Worm (Caenorhabditis elegans) whole organism, midembryonic: ENCODE data around the gene F19C6.2.

Experiments
- T22C8.4 ChIP-seq: fragments of 200-800 bp; sonication (Bioruptor generic); IDR thresholded peaks from 2 replicates; pipeline ENCODE4 v1.3.6; 2022; ENCODE audit warnings: missing genetic modification characterization, missing compliant biosample characterization
- cog-1 ChIP-seq: sonication (generic microtip); optimal IDR thresholded peaks from 2 replicates; lab custom pipeline; 2016; ENCODE audit warnings: missing genetic modification characterization, missing compliant biosample characterization
- flt-1 ChIP-seq: fragments of 200-800 bp; sonication (Bioruptor generic); IDR thresholded peaks from 2 replicates; pipeline ENCODE4 v1.3.6; 2022; ENCODE audit warnings: missing genetic modification characterization, missing compliant biosample characterization
- klf-2 ChIP-seq: fragments of 200-800 bp; sonication (Bioruptor generic); conservative IDR thresholded peaks from 2 replicates; pipeline ENCODE4 v1.3.6; 2022; ENCODE audit warnings: missing genetic modification reagents, missing genetic modification characterization, missing compliant biosample characterization
- med-1 ChIP-seq: sonication (generic microtip); optimal IDR thresholded peaks from 2 replicates; lab custom pipeline; 2017; ENCODE audit warnings: missing genetic modification characterization, mild to moderate bottlenecking, missing compliant biosample characterization, antibody characterized with exemption, missing genetic modification reagents; ENCODE audit not compliant: insufficient read depth
- ref-1 ChIP-seq: fragments of 200-800 bp; sonication (Bioruptor generic); conservative IDR thresholded peaks from 2 replicates; pipeline ENCODE4 v1.3.6; 2022; ENCODE audit warnings: missing genetic modification reagents, missing genetic modification characterization, missing compliant biosample characterization
- tab-1 ChIP-seq: fragments of 200-800 bp; sonication (Bioruptor generic); IDR thresholded peaks from 2 replicates; pipeline ENCODE4 v1.3.6; 2022; ENCODE audit warnings: missing genetic modification characterization, missing compliant biosample characterization
- ztf-23 ChIP-seq: fragments of 200-800 bp; sonication (Bioruptor generic); IDR thresholded peaks from 2 replicates; pipeline ENCODE4 v1.3.6; 2022; ENCODE audit warnings: missing genetic modification reagents, missing genetic modification characterization, missing compliant biosample characterization
- ztf-29 ChIP-seq: fragments of 200-800 bp; sonication (Bioruptor generic); IDR thresholded peaks from 2 replicates; pipeline ENCODE4 v1.3.6; 2022; ENCODE audit warnings: missing genetic modification reagents, missing genetic modification characterization, missing compliant biosample characterization

The F19C6.2 gene

DNA sequence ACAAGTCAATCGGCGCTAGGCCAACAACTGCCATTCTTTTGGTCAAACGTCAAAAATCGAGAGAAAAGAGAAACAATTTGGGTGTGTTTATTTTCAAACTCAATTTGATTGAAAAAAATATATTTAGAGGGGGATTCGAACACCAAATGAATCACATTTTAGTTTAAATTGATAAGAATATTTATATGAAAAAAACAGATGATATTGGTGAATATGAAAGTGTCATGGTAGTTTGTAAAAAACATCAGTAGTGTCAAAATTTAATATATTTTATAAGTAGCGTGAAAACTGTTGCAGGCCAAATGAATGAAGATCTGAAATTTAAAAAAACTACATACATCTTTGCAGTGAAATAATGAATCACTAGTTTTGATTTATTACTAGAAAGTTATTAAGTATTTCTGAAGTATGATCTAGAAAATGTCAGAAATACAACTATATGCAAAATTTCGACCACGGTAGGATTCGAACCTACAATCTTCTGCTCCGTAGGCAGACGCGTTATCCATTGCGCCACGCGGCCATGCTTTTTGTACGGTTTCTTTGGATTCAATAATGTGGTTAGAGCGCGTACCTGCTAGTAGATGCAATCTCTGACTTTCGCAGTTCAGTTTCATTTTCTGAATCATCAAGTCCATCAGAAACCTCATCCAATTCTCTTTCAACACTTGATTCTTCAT is 17.4 kb downstream of the F19C6.2 start, which contains the start of gene F19C6.4:
F19C6.4 (minus strand) TSS at position 51 of the 680 bp plus-strand sequence.
- TF ChIP-seq klf-2 (GFP tag; lab: Robert Waterston, UW) (no peak), cog-1 (no peak), ztf-23 (no peak), med-1 (GFP tag; lab: Kevin White, UChicago) (no peak), tab-1 (GFP tag; lab: Robert Waterston, UW) (no peak), ref-1 (no peak), ztf-29 (GFP tag; lab: Robert Waterston, UW) (no peak), flt-1 (GFP tag; lab: Robert Waterston, UW) (no peak), T22C8.4 (GFP tag; lab: Robert Waterston, UW) (no peak)

ce11 chrX:10022016-10022415 is 21.3 kb downstream of the F19C6.2 start, which contains the start of gene F42G10.1:
Gene F42G10.1, minus strand, starts transcription at chrX:10022166.
- TF ChIP-seq klf-2 (GFP tag; lab: Robert Waterston, UW) (no peak), flt-1 (GFP tag; lab: Robert Waterston, UW) (no peak)

DNA sequence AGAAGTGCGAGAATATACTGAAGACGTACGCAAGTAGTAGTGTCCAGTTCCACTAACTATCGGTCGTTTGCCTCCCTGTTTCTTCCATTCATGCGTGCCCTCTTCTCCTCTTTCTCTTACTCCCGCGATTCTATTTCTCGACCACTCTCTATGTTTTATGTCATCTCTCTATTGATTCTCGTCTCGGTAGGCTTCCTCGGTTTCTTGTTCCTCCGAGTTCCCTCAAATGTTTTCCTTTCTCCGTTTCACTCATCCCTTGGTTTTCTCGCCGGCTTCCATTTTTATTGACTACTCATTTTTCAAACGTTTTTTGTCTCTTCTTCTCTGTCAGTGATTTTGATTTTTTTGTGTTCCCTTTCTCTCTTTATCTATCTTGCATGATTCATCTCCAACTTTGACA is 25.6 kb downstream of the F19C6.2 start:
- TF ChIP-seq med-1 (GFP tag; lab: Kevin White, UChicago) = no peak
- TF ChIP-seq ref-1 = no peak
- TF ChIP-seq flt-1 (GFP tag; lab: Robert Waterston, UW) = no peak; the same call in 1 of the 2 replicates

DNA sequence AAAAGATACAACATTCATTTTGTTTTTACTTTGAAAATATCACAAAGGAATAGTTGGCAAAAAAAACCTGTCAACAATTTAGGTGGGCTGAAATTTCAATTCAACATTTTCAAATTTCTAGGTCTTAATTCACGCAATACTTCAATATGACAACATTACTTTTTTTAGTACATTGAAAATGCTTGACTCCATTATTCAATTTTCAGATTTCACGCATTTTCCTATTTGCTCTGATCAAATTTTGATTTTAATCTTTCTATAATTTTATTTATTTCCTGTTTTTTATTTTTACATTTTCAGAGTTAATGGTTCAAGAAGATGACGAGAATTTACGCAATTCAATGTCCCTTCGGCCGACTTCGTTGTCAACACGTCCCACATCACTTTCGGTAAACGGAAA is 26.8 kb downstream of the F19C6.2 start, which contains the start of gene mkk-4:
mkk-4 (plus strand) TSS at position 301 of the 400 bp plus-strand sequence.
- TF ChIP-seq cog-1 (no peak), ztf-29 (GFP tag; lab: Robert Waterston, UW) (no peak), T22C8.4 (GFP tag; lab: Robert Waterston, UW) (no peak), ref-1 (no peak), tab-1 (GFP tag; lab: Robert Waterston, UW) (no peak), flt-1 (GFP tag; lab: Robert Waterston, UW) (no peak), med-1 (GFP tag; lab: Kevin White, UChicago) (no peak), klf-2 (GFP tag; lab: Robert Waterston, UW) (no peak), ztf-23 (no peak)

DNA sequence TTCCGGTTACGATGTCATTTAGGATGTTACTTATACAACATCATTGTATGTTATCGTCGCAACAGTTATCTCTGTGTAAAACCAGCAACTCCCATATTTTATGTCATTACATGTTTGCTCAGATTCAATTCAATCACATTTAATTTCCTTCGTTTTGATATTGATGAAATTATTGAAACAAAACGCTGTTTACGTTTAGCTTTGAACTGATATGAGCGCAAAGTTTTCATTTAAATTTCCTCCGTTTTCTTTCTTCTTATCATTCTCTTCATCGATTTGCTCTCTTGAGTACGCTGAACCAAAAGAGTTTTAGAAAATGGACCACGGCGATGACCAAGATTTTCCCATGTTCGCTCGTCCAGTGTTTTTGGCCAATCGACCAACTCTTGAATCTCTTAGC is 30.1 kb downstream of the F19C6.2 start, which contains the start of gene sek-6:
sek-6 (plus strand) TSS at position 315 of the 400 bp plus-strand sequence.
- no peak for TF ChIP-seq tab-1 (GFP tag; lab: Robert Waterston, UW)
- TF ChIP-seq cog-1 = no peak
- no peak for TF ChIP-seq flt-1 (GFP tag; lab: Robert Waterston, UW)
- TF ChIP-seq med-1 (GFP tag; lab: Kevin White, UChicago) = no peak
- TF ChIP-seq ztf-23 = no peak
- TF ChIP-seq klf-2 (GFP tag; lab: Robert Waterston, UW) = no peak
- TF ChIP-seq ztf-29 (GFP tag; lab: Robert Waterston, UW) = no peak
- no peak for TF ChIP-seq ref-1
- TF ChIP-seq T22C8.4 (GFP tag; lab: Robert Waterston, UW) = no peak

- TF ChIP-seq klf-2 (GFP tag; lab: Robert Waterston, UW) (no peak), T22C8.4 (GFP tag; lab: Robert Waterston, UW) (no peak)
Observed at ce11 chrX:10044473-10044872, 43.7 kb downstream of the F19C6.2 start.

- TF ChIP-seq klf-2 (GFP tag; lab: Robert Waterston, UW) (no peak), ztf-29 (GFP tag; lab: Robert Waterston, UW) (no peak), ztf-23 (no peak), cog-1 (no peak), tab-1 (GFP tag; lab: Robert Waterston, UW) (no peak), T22C8.4 (GFP tag; lab: Robert Waterston, UW) (no peak), flt-1 (GFP tag; lab: Robert Waterston, UW) (no peak), ref-1 (no peak), med-1 (GFP tag; lab: Kevin White, UChicago) (no peak)
Observed at ce11 chrX:10047325-10047724, 46.6 kb downstream of the F19C6.2 start, which contains the start of gene ZC374.2. Gene ZC374.2, minus strand, starts transcription at chrX:10047425.

DNA sequence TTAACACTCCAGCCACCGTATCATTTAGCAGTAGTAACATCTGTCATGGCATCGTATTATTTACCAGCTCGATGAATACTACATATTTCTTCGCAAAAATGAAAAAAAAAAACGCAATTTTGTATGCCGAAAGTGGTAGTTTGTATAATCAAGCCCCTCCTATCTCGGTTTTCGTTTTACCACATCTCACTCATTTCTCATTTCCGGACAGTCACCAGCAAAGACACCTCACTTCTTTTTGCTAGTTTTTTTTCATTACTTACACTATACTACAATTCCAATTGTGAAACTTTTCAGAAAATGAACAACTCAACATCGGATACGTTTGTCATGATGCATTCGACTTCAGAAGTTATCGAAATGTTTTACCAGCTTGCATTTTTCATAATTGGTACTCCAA is 48.4 kb downstream of the F19C6.2 start, which contains the start of gene gnrr-3:
gnrr-3 (plus strand) TSS at position 301 of the 400 bp plus-strand sequence.
- no peak for TF ChIP-seq T22C8.4 (GFP tag; lab: Robert Waterston, UW)
- TF ChIP-seq ztf-29 (GFP tag; lab: Robert Waterston, UW) = no peak
- no peak for TF ChIP-seq tab-1 (GFP tag; lab: Robert Waterston, UW)

DNA sequence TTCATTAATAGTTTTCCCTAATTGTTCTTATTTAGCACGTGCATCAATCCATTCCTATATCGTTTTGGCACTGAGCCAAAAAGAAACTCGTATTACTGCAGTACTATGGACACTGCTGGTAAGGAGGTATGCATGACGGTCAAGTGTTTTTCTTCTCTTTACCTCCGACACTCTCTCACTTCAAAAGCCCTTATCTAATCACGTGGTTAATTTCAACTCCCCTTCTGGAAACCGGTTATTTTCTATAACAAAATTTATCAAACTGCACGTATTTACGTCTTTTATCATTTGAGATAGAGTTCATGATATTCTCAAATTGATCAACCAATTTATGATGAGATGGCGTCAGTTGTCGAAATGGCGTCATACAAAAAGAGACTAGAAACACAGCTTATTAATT is 50.9 kb downstream of the F19C6.2 start:
- TF ChIP-seq med-1 (GFP tag; lab: Kevin White, UChicago) (no peak), T22C8.4 (GFP tag; lab: Robert Waterston, UW) (no peak), ztf-29 (GFP tag; lab: Robert Waterston, UW) (no peak), ref-1 (no peak), ztf-23 (no peak), klf-2 (GFP tag; lab: Robert Waterston, UW) (no peak), flt-1 (GFP tag; lab: Robert Waterston, UW) (no peak), tab-1 (GFP tag; lab: Robert Waterston, UW) (no peak), cog-1 (no peak)

DNA sequence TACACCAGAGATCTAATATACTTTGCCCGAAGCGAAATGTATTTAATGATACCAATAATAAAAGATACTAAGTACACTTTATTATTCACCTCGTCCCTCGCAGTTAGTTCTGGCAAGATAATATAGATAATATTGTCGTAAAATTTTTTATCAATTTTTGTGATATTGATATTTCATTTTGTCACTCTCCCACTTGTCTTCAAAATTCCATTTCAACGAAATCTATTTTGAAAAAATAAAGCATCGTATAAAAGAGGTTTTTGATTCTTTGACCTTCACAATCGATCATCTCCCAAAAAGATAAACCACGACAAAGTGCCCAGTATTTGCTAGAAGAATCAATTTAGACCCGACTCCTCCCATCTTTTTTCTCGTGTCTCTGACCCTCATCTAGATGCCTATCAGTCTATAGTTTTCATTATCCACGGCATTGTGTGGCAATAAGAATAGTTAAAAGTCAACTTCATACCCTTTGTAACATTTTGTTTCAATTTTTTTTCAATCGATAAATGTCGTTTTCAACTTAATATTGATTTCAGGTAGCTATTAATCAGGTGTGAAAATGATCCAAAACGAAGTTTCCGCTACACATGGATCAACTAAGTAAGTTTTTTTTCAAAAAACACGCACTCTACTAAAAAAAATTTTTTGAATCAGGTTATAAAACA is 53.1 kb downstream of the F19C6.2 start, which contains the start of gene cbs-1:
cbs-1 (plus strand) TSS at position 534 of the 668 bp plus-strand sequence.
- TF ChIP-seq cog-1 (no peak), flt-1 (GFP tag; lab: Robert Waterston, UW) (no peak), med-1 (GFP tag; lab: Kevin White, UChicago) (no peak), ztf-29 (GFP tag; lab: Robert Waterston, UW) (no peak), ref-1 (no peak), T22C8.4 (GFP tag; lab: Robert Waterston, UW) (no peak), klf-2 (GFP tag; lab: Robert Waterston, UW) (no peak), ztf-23 (no peak), tab-1 (GFP tag; lab: Robert Waterston, UW) (no peak)
